Fruit fly (Drosophila melanogaster): ENCODE results near the gene CG10466.
A peak's percentile ranks its signal among the peaks of the same experiment; 100 is the strongest.

Gene CG10466

dm6 chr2L:19791321-19792281 is at the start of gene CG10466, which contains the start of gene CdGAPr (continued):
- TF ChIP-seq hb (GFP tag; IDR thresholded peaks at IDR 0.05; ENCODE audit: partially characterized antibody) (no peak), CG4424 (GFP tag; optimal IDR thresholded peaks at IDR 0.05) (peak; percentile 25), CG8290 (GFP tag; optimal IDR thresholded peaks at IDR 0.05) (no peak), CG8290 (tag; optimal IDR thresholded peaks at IDR 0.05) (peak in 1 of 2 experiments; percentile 58), Dfd (GFP tag; optimal IDR thresholded peaks at IDR 0.05) (no peak), Hsf (GFP tag; optimal IDR thresholded peaks at IDR 0.05) (peak; percentile 0), Deaf1 (tag; optimal IDR thresholded peaks at IDR 0.05) (peak; percentile 5), CG1792 (GFP tag; optimal IDR thresholded peaks at IDR 0.05) (no peak), CG15696 (tag; optimal IDR thresholded peaks at IDR 0.05) (no peak), tup (GFP tag; optimal IDR thresholded peaks at IDR 0.05) (no peak), Med (GFP tag) (peak; percentile 71), Pdp1 (GFP tag; optimal IDR thresholded peaks at IDR 0.05) (peak in 1 of 2 experiments; percentile 40), caup (GFP tag; optimal IDR thresholded peaks at IDR 0.05; ENCODE audit: severe bottlenecking) (peak; percentile 0), Mad (GFP tag; optimal IDR thresholded peaks at IDR 0.05) (no peak), tgo (GFP tag; IDR thresholded peaks at IDR 0.05) (no peak), CG13287 (GFP tag; IDR thresholded peaks at IDR 0.05; ENCODE audit: partially characterized antibody) (no peak), dan (GFP tag; IDR thresholded peaks at IDR 0.05) (no peak), MESR4 (GFP tag; optimal IDR thresholded peaks at IDR 0.05) (peak; percentile 81), Camta (GFP tag; optimal IDR thresholded peaks at IDR 0.05) (no peak), cwo (GFP tag; optimal IDR thresholded peaks at IDR 0.05) (no peak), Stat92E (GFP tag; optimal IDR thresholded peaks at IDR 0.05) (peak in 1 of 3 experiments; percentile 81), Jarid2 (GFP tag; optimal IDR thresholded peaks at IDR 0.05) (peak; percentile 83), dysf (GFP tag; IDR thresholded peaks at IDR 0.05) (no peak), gfzf (GFP tag; optimal IDR thresholded peaks at IDR 0.05) (peak; percentile 97), CG12744 (GFP tag; optimal IDR thresholded peaks at IDR 0.05) (no peak), jumu (GFP tag; optimal IDR thresholded peaks at IDR 0.05) (no peak), psq (GFP tag; optimal IDR thresholded peaks at IDR 0.05) (no peak), ssp (GFP tag; IDR thresholded peaks at IDR 0.05) (0 out of 2 replicates have a peak, but pooled peaks have one; percentile 12), Mrtf (GFP tag; IDR thresholded peaks at IDR 0.05) (no peak), Ssrp (tag; optimal IDR thresholded peaks at IDR 0.05) (no peak), CG17829 (tag; optimal IDR thresholded peaks at IDR 0.05) (peak; percentile 45), CG9797 (GFP tag; optimal IDR thresholded peaks at IDR 0.05) (peak; percentile 92), unc-4 (GFP tag; IDR thresholded peaks at IDR 0.05; ENCODE audit: partially characterized antibody) (no peak), pros (GFP tag; optimal IDR thresholded peaks at IDR 0.05) (no peak), CG15514 (GFP tag; optimal IDR thresholded peaks at IDR 0.05) (peak; percentile 16), Blimp-1 (GFP tag; optimal IDR thresholded peaks at IDR 0.05) (peak; percentile 24), CG12769 (tag; optimal IDR thresholded peaks at IDR 0.05) (no peak), CG11085 (GFP tag; IDR thresholded peaks at IDR 0.05) (no peak), Oli (tag; optimal IDR thresholded peaks at IDR 0.05) (no peak), rib (GFP tag; IDR thresholded peaks at IDR 0.05) (no peak), CG10274 (GFP tag; optimal IDR thresholded peaks at IDR 0.05) (no peak), CG10565 (GFP tag; optimal IDR thresholded peaks at IDR 0.05) (no peak), Tbp (GFP tag; optimal IDR thresholded peaks at IDR 0.05) (no peak), Hmr (GFP tag; optimal IDR thresholded peaks at IDR 0.05) (peak; percentile 68), chinmo (GFP tag; IDR thresholded peaks at IDR 0.05; ENCODE audit: partially characterized antibody) (no peak), corto (GFP tag; optimal IDR thresholded peaks at IDR 0.05) (no peak), Doc3 (GFP tag; IDR thresholded peaks at IDR 0.05; ENCODE audit: partially characterized antibody) (no peak)
